Fruit fly (Drosophila melanogaster) whole organism, embryonic: ENCODE data around the gene CG15425.

ENCODE experiments used
- Awh ChIP-seq: fragments of 200-800 bp; sonication (Bioruptor generic); IDR thresholded peaks from 2 replicates; pipeline ENCODE4, ENCODE4 v1.3.6; 2022; ENCODE audit warnings: missing biosample characterization, missing genetic modification characterization
- B-H2 ChIP-seq: fragments of 200-800 bp; sonication (Bioruptor generic); optimal IDR thresholded peaks from 2 replicates; lab custom pipeline; 2018; ENCODE audit warnings: missing biosample characterization, mild to moderate bottlenecking, missing genetic modification characterization
- Bgb ChIP-seq: fragments of 200-800 bp; sonication (Bioruptor generic); IDR thresholded peaks from 2 replicates; pipeline ENCODE4 v1.3.6; 2022; ENCODE audit warnings: missing biosample characterization, missing genetic modification characterization; ENCODE audit not compliant: partially characterized antibody
- C15 ChIP-seq: fragments of 200-800 bp; sonication (Bioruptor generic); IDR thresholded peaks from 3 replicates; pipeline ENCODE4 v1.3.6; 2022; ENCODE audit warnings: missing biosample characterization, missing genetic modification characterization
- CG10321 ChIP-seq: fragments of 200-800 bp; sonication (Bioruptor generic); IDR thresholded peaks from 2 replicates; pipeline ENCODE4 v1.3.6; 2022; ENCODE audit warnings: missing biosample characterization, missing genetic modification characterization
- CG11398 ChIP-seq: fragments of 200-800 bp; sonication (Bioruptor generic); optimal IDR thresholded peaks from 2 replicates; lab custom pipeline; 2016; ENCODE audit warnings: missing biosample characterization, missing genetic modification characterization
- CG12769 ChIP-seq: fragments of 200-800 bp; sonication (Bioruptor generic); optimal IDR thresholded peaks from 2 replicates; lab custom pipeline; 2019; ENCODE audit warnings: missing biosample characterization, mild to moderate bottlenecking, missing genetic modification characterization, moderate library complexity
- CG13775 ChIP-seq: fragments of 200-800 bp; sonication (Bioruptor generic); optimal IDR thresholded peaks from 3 replicates; lab custom pipeline; 2017; ENCODE audit warnings: missing biosample characterization, mild to moderate bottlenecking, missing genetic modification characterization
- CG18476 ChIP-seq: fragments of 200-800 bp; sonication (Bioruptor generic); optimal IDR thresholded peaks from 2 replicates; lab custom pipeline; 2016; ENCODE audit warnings: missing biosample characterization, mild to moderate bottlenecking, missing genetic modification characterization
- CG31224 ChIP-seq: fragments of 200-800 bp; sonication (Bioruptor generic); IDR thresholded peaks from 2 replicates; pipeline ENCODE4 v1.3.6; 2022; ENCODE audit warnings: missing biosample characterization, missing genetic modification characterization
- CG3163 ChIP-seq: fragments of 200-800 bp; sonication (Bioruptor generic); optimal IDR thresholded peaks from 3 replicates; lab custom pipeline; 2016; ENCODE audit warnings: missing biosample characterization, missing genetic modification characterization
- CG32767 ChIP-seq: fragments of 200-800 bp; sonication (Bioruptor generic); IDR thresholded peaks from 2 replicates; pipeline ENCODE4 v1.3.6; 2022; ENCODE audit warnings: missing biosample characterization, missing genetic modification characterization
- CG3726 ChIP-seq: fragments of 200-800 bp; sonication (Bioruptor generic); IDR thresholded peaks from 3 replicates; pipeline ENCODE4, ENCODE4 v1.3.6; 2022; ENCODE audit warnings: missing biosample characterization, missing genetic modification characterization
- CG3838 ChIP-seq: fragments of 200-800 bp; sonication (Bioruptor generic); optimal IDR thresholded peaks from 3 replicates; lab custom pipeline; 2016; ENCODE audit warnings: missing biosample characterization, missing genetic modification characterization
- CG6175 ChIP-seq: fragments of 200-800 bp; sonication (Bioruptor generic); IDR thresholded peaks from 3 replicates; pipeline ENCODE4 v1.3.6; 2022; ENCODE audit warnings: missing biosample characterization, missing genetic modification characterization
- CG6791 ChIP-seq: fragments of 200-800 bp; sonication (Bioruptor generic); IDR thresholded peaks from 3 replicates; pipeline ENCODE4 v1.3.6; 2022; ENCODE audit warnings: missing biosample characterization, missing genetic modification characterization; ENCODE audit not compliant: partially characterized antibody
- CG7271 ChIP-seq: fragments of 200-800 bp; sonication (Bioruptor generic); optimal IDR thresholded peaks from 2 replicates; lab custom pipeline; 2018; ENCODE audit warnings: missing biosample characterization, mild to moderate bottlenecking, missing genetic modification characterization, moderate library complexity
- CG7786 ChIP-seq: fragments of 200-800 bp; sonication (Bioruptor generic); optimal IDR thresholded peaks from 2 replicates; lab custom pipeline; 2016; ENCODE audit warnings: missing biosample characterization, missing genetic modification characterization
- CG7839 ChIP-seq: fragments of 200-800 bp; sonication (Bioruptor generic); optimal IDR thresholded peaks from 3 replicates; lab custom pipeline; 2018; ENCODE audit warnings: missing biosample characterization, mild to moderate bottlenecking, missing genetic modification characterization, moderate library complexity
- CG8281 ChIP-seq: fragments of 200-800 bp; sonication (Bioruptor generic); optimal IDR thresholded peaks from 2 replicates; lab custom pipeline; 2018; ENCODE audit warnings: missing biosample characterization, mild to moderate bottlenecking, missing genetic modification characterization, moderate library complexity
- CG8290 ChIP-seq, 3 experiments: fragments of 200-800 bp; sonication (Bioruptor generic); optimal IDR thresholded peaks; 2 replicates each; lab custom pipeline; 2016 to 2019; ENCODE audit warnings: missing biosample characterization in 3 of 3, missing genetic modification characterization in 3 of 3, mild to moderate bottlenecking in 2 of 3, moderate library complexity in 1 of 3
- CG8478 ChIP-seq: fragments of >200 bp; optimal IDR thresholded peaks from 2 replicates; lab custom pipeline; 2018
- CG9876 ChIP-seq: fragments of 200-800 bp; sonication (Bioruptor generic); optimal IDR thresholded peaks from 2 replicates; lab custom pipeline; 2016; ENCODE audit warnings: missing biosample characterization, missing genetic modification characterization
- Dip2 ChIP-seq: fragments of 200-800 bp; sonication (Bioruptor generic); IDR thresholded peaks from 2 replicates; pipeline ENCODE4 v1.3.6; 2022; ENCODE audit warnings: missing biosample characterization, missing genetic modification characterization
- Doc3 ChIP-seq: fragments of 200-800 bp; sonication (Bioruptor generic); IDR thresholded peaks from 3 replicates; pipeline ENCODE4 v1.3.6; 2022; ENCODE audit warnings: missing biosample characterization, missing genetic modification characterization; ENCODE audit not compliant: partially characterized antibody
- Ets65A ChIP-seq: fragments of 200-800 bp; sonication (Bioruptor generic); peaks from one replicate; lab custom pipeline; 2016; ENCODE audit warnings: missing biosample characterization, missing genetic modification characterization
- Ets97D ChIP-seq: fragments of 200-800 bp; sonication (Bioruptor generic); optimal IDR thresholded peaks from 3 replicates; lab custom pipeline; 2016; ENCODE audit warnings: missing biosample characterization, missing genetic modification characterization
- Hmx ChIP-seq: fragments of 200-800 bp; sonication (Bioruptor generic); optimal IDR thresholded peaks from 2 replicates; lab custom pipeline; 2016; ENCODE audit warnings: missing biosample characterization, missing genetic modification characterization
- MBD-R2 ChIP-seq: fragments of 200-800 bp; sonication (Bioruptor generic); IDR thresholded peaks from 2 replicates; pipeline ENCODE4 v1.3.6; 2022; ENCODE audit warnings: missing biosample characterization, missing genetic modification characterization
- Rfx ChIP-seq: fragments of 200-800 bp; sonication (Bioruptor generic); IDR thresholded peaks from 2 replicates; pipeline ENCODE4 v1.3.6; 2022; ENCODE audit warnings: missing biosample characterization, missing genetic modification characterization
- Sin3A ChIP-seq: fragments of >200 bp; optimal IDR thresholded peaks from 2 replicates; lab custom pipeline; 2018
- Six4 ChIP-seq: fragments of 200-800 bp; sonication (Bioruptor generic); optimal IDR thresholded peaks from 2 replicates; lab custom pipeline; 2016; ENCODE audit warnings: missing biosample characterization, missing genetic modification characterization
- Sox100B ChIP-seq: fragments of 200-800 bp; sonication (Bioruptor generic); optimal IDR thresholded peaks from 3 replicates; lab custom pipeline; 2018; ENCODE audit warnings: missing biosample characterization, mild to moderate bottlenecking, missing genetic modification characterization
- Sry-δ ChIP-seq: fragments of 200-800 bp; sonication (Bioruptor generic); optimal IDR thresholded peaks from 2 replicates; lab custom pipeline; 2016; ENCODE audit warnings: missing biosample characterization, missing genetic modification characterization
- Stat92E ChIP-seq, 3 experiments: fragments of >200 bp in 2 of 3; fragments of 200-800 bp in 1 of 3; sonication (Bioruptor generic) in 1 of 3; optimal IDR thresholded peaks; 2 replicates each; lab custom pipeline; 2017 to 2019; ENCODE audit warnings: missing biosample characterization in 3 of 3, missing genetic modification characterization in 3 of 3, mild to moderate bottlenecking in 1 of 3, moderate library complexity in 1 of 3
- Taf1 ChIP-seq: fragments of 200-800 bp; sonication (Bioruptor generic); IDR thresholded peaks from 2 replicates; pipeline ENCODE4 v1.3.6; 2022; ENCODE audit warnings: missing biosample characterization, missing genetic modification characterization
- Usf ChIP-seq: fragments of 200-800 bp; sonication (Bioruptor generic); optimal IDR thresholded peaks from 2 replicates; lab custom pipeline; 2017; ENCODE audit warnings: missing genotype, missing biosample characterization, missing genetic modification characterization
- Xbp1 ChIP-seq: fragments of 200-800 bp; sonication (Bioruptor generic); optimal IDR thresholded peaks from 3 replicates; lab custom pipeline; 2016; ENCODE audit warnings: missing biosample characterization, mild to moderate bottlenecking, missing genetic modification characterization
- az2 ChIP-seq: fragments of 200-800 bp; sonication (Bioruptor generic); optimal IDR thresholded peaks from 3 replicates; lab custom pipeline; 2016; ENCODE audit warnings: missing biosample characterization, missing genetic modification characterization
- dimm ChIP-seq: fragments of 200-800 bp; sonication (Bioruptor generic); IDR thresholded peaks from 2 replicates; pipeline ENCODE4 v1.3.6; 2022; ENCODE audit warnings: missing biosample characterization, missing genetic modification characterization
- dysf ChIP-seq: fragments of 200-800 bp; sonication (Bioruptor generic); IDR thresholded peaks from 3 replicates; pipeline ENCODE4 v1.3.6; 2022; ENCODE audit warnings: missing biosample characterization, missing genetic modification characterization
- fd102C ChIP-seq: fragments of 200-800 bp; sonication (Bioruptor generic); optimal IDR thresholded peaks from 2 replicates; lab custom pipeline; 2018; ENCODE audit warnings: missing biosample characterization, mild to moderate bottlenecking, missing genetic modification characterization, moderate library complexity
- fd3F ChIP-seq: fragments of 200-800 bp; sonication (Bioruptor generic); optimal IDR thresholded peaks from 2 replicates; lab custom pipeline; 2018; ENCODE audit warnings: missing biosample characterization, mild to moderate bottlenecking, missing genetic modification characterization, moderate library complexity
- hth ChIP-seq: fragments of >200 bp; optimal IDR thresholded peaks from 2 replicates; lab custom pipeline; 2017; ENCODE audit warnings: inconsistent platforms
- jigr1 ChIP-seq: fragments of 200-800 bp; sonication (Bioruptor generic); IDR thresholded peaks from 3 replicates; pipeline ENCODE4 v1.3.6; 2022; ENCODE audit warnings: missing biosample characterization, missing genetic modification characterization
- jing ChIP-seq: fragments of 200-800 bp; sonication (Bioruptor generic); optimal IDR thresholded peaks from 2 replicates; lab custom pipeline; 2018; ENCODE audit warnings: missing biosample characterization, mild to moderate bottlenecking, missing genetic modification characterization
- maf-S ChIP-seq: fragments of 200-800 bp; sonication (Bioruptor generic); optimal IDR thresholded peaks from 2 replicates; lab custom pipeline; 2016; ENCODE audit warnings: missing biosample characterization, missing genetic modification characterization
- nau ChIP-seq: fragments of 200-800 bp; sonication (Bioruptor generic); optimal IDR thresholded peaks from 3 replicates; lab custom pipeline; 2017; ENCODE audit warnings: missing biosample characterization, mild to moderate bottlenecking, missing genetic modification characterization, missing genetic modification reagents
- row ChIP-seq: fragments of 200-800 bp; sonication (Bioruptor generic); IDR thresholded peaks from 3 replicates; pipeline ENCODE4 v1.3.6; 2022; ENCODE audit warnings: missing biosample characterization, missing genetic modification characterization
- slp2 ChIP-seq: fragments of 200-800 bp; sonication (Bioruptor generic); optimal IDR thresholded peaks from 2 replicates; lab custom pipeline; 2016; ENCODE audit warnings: missing biosample characterization, missing genetic modification characterization
- toy ChIP-seq: fragments of 200-800 bp; sonication (Bioruptor generic); IDR thresholded peaks from 2 replicates; pipeline ENCODE4 v1.3.6; 2022; ENCODE audit warnings: missing biosample characterization, missing genetic modification characterization
- unc-4 ChIP-seq: fragments of 200-800 bp; sonication (Bioruptor generic); IDR thresholded peaks from 2 replicates; pipeline ENCODE4 v1.3.6; 2022; ENCODE audit warnings: missing biosample characterization, missing genetic modification characterization; ENCODE audit not compliant: partially characterized antibody
- zen ChIP-seq: fragments of 200-800 bp; sonication (Bioruptor generic); optimal IDR thresholded peaks from 3 replicates; lab custom pipeline; 2018; ENCODE audit warnings: missing biosample characterization, mild to moderate bottlenecking, missing genetic modification characterization, moderate library complexity

Gene CG15425

dm6 chr2L:4292560-4292959 is 35.2 kb downstream of the CG15425 start (continued):
- 0 out of 2 replicates have a peak, but pooled peaks have one; percentile 50 for TF ChIP-seq Awh (GFP tag; lab: Robert Waterston, UW)
- no peak for TF ChIP-seq CG6791 (GFP tag; lab: Robert Waterston, UW)
- TF ChIP-seq CG8478: no peak
- TF ChIP-seq Usf (GFP tag; lab: Kevin White, UChicago): no peak
- TF ChIP-seq row: peak; percentile 46
- no peak for TF ChIP-seq Doc3 (GFP tag; lab: Robert Waterston, UW)
- TF ChIP-seq CG12769 (tag; lab: Kevin White, UChicago): peak; percentile 49
- TF ChIP-seq dimm: no peak
- TF ChIP-seq C15: no peak
- TF ChIP-seq Taf1 (GFP tag; lab: Robert Waterston, UW): no peak
- peak; percentile 18 for TF ChIP-seq Ets97D (GFP tag; lab: Kevin White, UChicago)
- TF ChIP-seq CG9876: no peak
- TF ChIP-seq Bgb: no peak
- no peak for TF ChIP-seq B-H2 (GFP tag; lab: Kevin White, UChicago)
- no peak for TF ChIP-seq Sin3A (lab: Kevin White, UChicago)
- no peak for TF ChIP-seq jigr1 (GFP tag; lab: Robert Waterston, UW)
- TF ChIP-seq CG31224 (GFP tag; lab: Robert Waterston, UW): no peak
- TF ChIP-seq Sox100B (GFP tag; lab: Kevin White, UChicago): no peak
- TF ChIP-seq Sry-δ (GFP tag; lab: Kevin White, UChicago): no peak
- peak; percentile 1 for TF ChIP-seq Six4 (GFP tag; lab: Kevin White, UChicago)
- TF ChIP-seq Hmx (GFP tag; lab: Kevin White, UChicago): no peak
- TF ChIP-seq CG8290 (GFP tag; optimal IDR thresholded peaks at IDR 0.05; lab: Kevin White, UChicago): no peak
- peak in 1 of 2 experiments; percentile 47 for TF ChIP-seq CG8290 (tag; optimal IDR thresholded peaks at IDR 0.05; lab: Kevin White, UChicago)
- peak; percentile 89 for TF ChIP-seq Ets65A (GFP tag; lab: Kevin White, UChicago)
- no peak for TF ChIP-seq CG11398 (GFP tag; lab: Kevin White, UChicago)
- no peak for TF ChIP-seq slp2
- no peak for TF ChIP-seq fd3F (GFP tag; lab: Kevin White, UChicago)
- no peak for TF ChIP-seq MBD-R2 (GFP tag; lab: Robert Waterston, UW)
- no peak for TF ChIP-seq CG6175 (GFP tag; lab: Robert Waterston, UW)
- no peak for TF ChIP-seq CG32767 (GFP tag; lab: Robert Waterston, UW)
- TF ChIP-seq Stat92E (GFP tag; optimal IDR thresholded peaks at IDR 0.05; lab: Kevin White, UChicago): no peak
- TF ChIP-seq Rfx (GFP tag; lab: Robert Waterston, UW): peak; percentile 27; the same call in 1 of the 2 replicates
- TF ChIP-seq CG10321 (GFP tag; lab: Robert Waterston, UW): no peak
- 0 out of 3 replicates have a peak, but pooled peaks have one; percentile 46 for TF ChIP-seq CG3726 (GFP tag; lab: Robert Waterston, UW)
- TF ChIP-seq CG7271 (tag; lab: Kevin White, UChicago): no peak
- TF ChIP-seq toy (GFP tag; lab: Robert Waterston, UW): no peak
- TF ChIP-seq nau (GFP tag; lab: Kevin White, UChicago): no peak
- peak; percentile 39 for TF ChIP-seq az2 (GFP tag; lab: Kevin White, UChicago)
- no peak for TF ChIP-seq CG13775 (GFP tag; lab: Kevin White, UChicago)
- TF ChIP-seq zen (tag; lab: Kevin White, UChicago): peak; percentile 31
- TF ChIP-seq CG3838 (GFP tag; lab: Kevin White, UChicago): no peak
- peak; percentile 46 for TF ChIP-seq dysf (GFP tag; lab: Robert Waterston, UW)
- TF ChIP-seq fd102C (GFP tag; lab: Kevin White, UChicago): no peak
- no peak for TF ChIP-seq CG7786
- TF ChIP-seq CG18476 (GFP tag; lab: Kevin White, UChicago): no peak
- TF ChIP-seq Xbp1: peak; percentile 59
- no peak for TF ChIP-seq jing (GFP tag; lab: Kevin White, UChicago)
- TF ChIP-seq CG7839 (tag; lab: Kevin White, UChicago): peak; percentile 55
- TF ChIP-seq CG8281: no peak
- TF ChIP-seq Dip2: no peak
- no peak for TF ChIP-seq maf-S
- TF ChIP-seq CG3163 (GFP tag; lab: Kevin White, UChicago): no peak
- no peak for TF ChIP-seq unc-4 (GFP tag; lab: Robert Waterston, UW)
- TF ChIP-seq hth (lab: Kevin White, UChicago): no peak
